Worm (Caenorhabditis elegans) whole organism, young adult: ENCODE results near the gene sdz-1.

ENCODE experiments used
- F55B11.4 ChIP-seq: sonication (generic microtip); optimal IDR thresholded peaks from 2 replicates; lab custom pipeline; 2016; ENCODE audit warnings: missing compliant biosample characterization, missing genetic modification characterization, borderline replicate concordance; ENCODE audit not compliant: insufficient read depth
- efl-1 ChIP-seq: fragments of 150-350 bp; optimal IDR thresholded peaks from 2 replicates; lab custom pipeline; 2014; ENCODE audit warnings: missing biosample characterization, missing genetic modification reagents, missing genetic modification characterization
- hmg-20 ChIP-seq: fragments of 200-800 bp; sonication (Bioruptor generic); IDR thresholded peaks from 2 replicates; pipeline ENCODE4 v1.3.6; 2022; ENCODE audit warnings: missing genetic modification reagents, missing genetic modification characterization, missing compliant biosample characterization
- let-526 ChIP-seq: fragments of 200-800 bp; sonication (Bioruptor generic); IDR thresholded peaks from 2 replicates; pipeline ENCODE4 v1.3.6; 2022; ENCODE audit warnings: missing genetic modification reagents, missing genetic modification characterization, missing compliant biosample characterization
- madf-6 ChIP-seq: fragments of 200-800 bp; sonication (Bioruptor generic); IDR thresholded peaks from 2 replicates; pipeline ENCODE4 v1.3.6; 2022; ENCODE audit warnings: missing genetic modification reagents, missing genetic modification characterization, missing compliant biosample characterization
- mxl-1 ChIP-seq: sonication (generic microtip); optimal IDR thresholded peaks from 2 replicates; lab custom pipeline; 2016; ENCODE audit warnings: missing genetic modification characterization, missing compliant biosample characterization
- nfyb-1 ChIP-seq: fragments of 200-800 bp; sonication (Bioruptor generic); IDR thresholded peaks from 2 replicates; pipeline ENCODE4 v1.3.6; 2022; ENCODE audit warnings: missing genetic modification reagents, missing genetic modification characterization, missing compliant biosample characterization
- pha-4 ChIP-seq: fragments of 150-350 bp; sonication (generic microtip); optimal IDR thresholded peaks from 2 replicates; lab custom pipeline; 2014; ENCODE audit warnings: missing biosample characterization, missing genetic modification reagents, missing genetic modification characterization

DNA sequence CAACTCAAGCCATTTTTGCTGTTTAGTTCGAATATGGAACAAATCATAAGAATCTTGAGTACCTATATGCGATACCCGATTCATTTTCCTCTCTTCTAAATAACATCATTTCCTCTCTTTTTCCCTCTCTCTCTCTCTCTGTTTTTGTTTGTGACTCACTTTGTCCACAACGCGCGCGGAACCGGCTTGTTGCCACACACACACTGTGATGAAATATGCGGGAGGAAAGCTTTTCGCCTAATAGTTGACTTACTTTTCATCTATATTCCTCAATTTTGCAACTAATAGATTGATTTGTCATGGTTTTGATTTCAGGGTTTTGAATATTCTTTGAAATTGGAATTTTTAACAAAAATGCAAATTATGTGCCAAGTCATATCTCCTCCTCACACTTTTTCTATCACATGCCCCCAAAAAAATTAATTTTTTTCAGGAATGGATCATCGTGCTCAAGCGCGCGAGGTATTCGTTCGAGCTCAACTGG lies 19.7 kb upstream of the sdz-1 start, which contains the start of gene hipr-1:
- TF ChIP-seq let-526 (GFP tag; lab: Robert Waterston, UW) (no peak), mxl-1 (no peak), F55B11.4 (tag; lab: Kevin White, UChicago) (no peak), pha-4 (no peak), efl-1 (GFP tag; lab: Kevin White, UChicago) (no peak), nfyb-1 (GFP tag; lab: Robert Waterston, UW) (no peak), madf-6 (GFP tag; lab: Robert Waterston, UW) (no peak), hmg-20 (no peak)
